Fruit fly (Drosophila melanogaster) whole organism, pupa: ENCODE results near the gene Tcs3.

Experiments used
- CG13204 ChIP-seq: fragments of 200-800 bp; sonication (Bioruptor generic); optimal IDR thresholded peaks from 2 replicates; lab custom pipeline; 2018; ENCODE audit warnings: missing biosample characterization, mild to moderate bottlenecking, missing genetic modification characterization, moderate library complexity
- CG14655 ChIP-seq: fragments of 200-800 bp; sonication (Bioruptor generic); optimal IDR thresholded peaks from 3 replicates; lab custom pipeline; 2017; ENCODE audit warnings: mild to moderate bottlenecking, missing biosample characterization, missing genetic modification reagents, missing genetic modification characterization
- CG17806 ChIP-seq: fragments of 200-800 bp; sonication (Bioruptor generic); optimal IDR thresholded peaks from 2 replicates; lab custom pipeline; 2018; ENCODE audit warnings: missing biosample characterization, mild to moderate bottlenecking, missing genetic modification characterization, moderate library complexity
- CG32121 ChIP-seq: fragments of 200-800 bp; sonication (Bioruptor generic); IDR thresholded peaks from 2 replicates; pipeline ENCODE4 v1.3.6; 2022; ENCODE audit warnings: missing biosample characterization, missing genetic modification characterization
- CG34367 ChIP-seq: fragments of 200-800 bp; sonication (Bioruptor generic); optimal IDR thresholded peaks from 2 replicates; lab custom pipeline; 2018; ENCODE audit warnings: missing biosample characterization, mild to moderate bottlenecking, missing genetic modification characterization
- CG8159 ChIP-seq: fragments of 200-800 bp; sonication (Bioruptor generic); optimal IDR thresholded peaks from 3 replicates; lab custom pipeline; 2018; ENCODE audit warnings: missing biosample characterization, mild to moderate bottlenecking, missing genetic modification characterization, moderate library complexity
- CG8301 ChIP-seq: fragments of 200-800 bp; sonication (Bioruptor generic); optimal IDR thresholded peaks from 2 replicates; lab custom pipeline; 2018; ENCODE audit warnings: missing biosample characterization, mild to moderate bottlenecking, missing genetic modification characterization
- CG9948 ChIP-seq: fragments of 200-800 bp; sonication (Bioruptor generic); optimal IDR thresholded peaks from 2 replicates; lab custom pipeline; 2018; ENCODE audit warnings: missing biosample characterization, mild to moderate bottlenecking, missing genetic modification characterization, moderate library complexity
- D1 ChIP-seq: fragments of 200-800 bp; sonication (Bioruptor generic); optimal IDR thresholded peaks from 2 replicates; lab custom pipeline; 2018; ENCODE audit warnings: missing biosample characterization, mild to moderate bottlenecking, missing genetic modification characterization, moderate library complexity
- Ets98B ChIP-seq: fragments of 200-800 bp; sonication (Bioruptor generic); IDR thresholded peaks from 2 replicates; pipeline ENCODE4 v1.3.6; 2022; ENCODE audit warnings: missing biosample characterization, missing genetic modification characterization
- Pif1B ChIP-seq: fragments of 200-800 bp; sonication (Bioruptor generic); optimal IDR thresholded peaks from 3 replicates; lab custom pipeline; 2016; ENCODE audit warnings: missing biosample characterization, missing genetic modification characterization
- rn ChIP-seq: fragments of 200-800 bp; sonication (Bioruptor generic); IDR thresholded peaks from 2 replicates; pipeline ENCODE4 v1.3.6; 2022; ENCODE audit warnings: missing biosample characterization, missing genetic modification characterization

DNA sequence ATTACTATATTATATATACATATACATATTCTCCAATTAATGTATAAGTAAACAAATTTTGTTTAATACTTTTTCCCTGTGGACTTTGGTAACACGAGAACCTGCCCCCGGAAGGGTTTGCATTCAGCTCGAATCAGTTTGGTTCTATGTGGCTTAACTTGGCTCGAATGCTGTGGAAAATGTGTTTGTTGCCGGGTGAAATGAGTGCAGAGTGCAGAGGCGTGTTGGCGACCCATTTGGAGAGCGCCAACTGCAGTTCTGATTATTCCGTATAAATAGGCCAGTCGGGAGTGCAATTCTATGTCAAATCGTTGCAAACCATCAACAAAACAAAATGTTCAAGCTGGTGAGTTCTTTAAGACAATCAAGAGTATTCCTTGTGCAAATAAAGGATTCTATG, 34.1 kb upstream of the Tcs3 start, which contains the start of gene Nplp3:
- TF ChIP-seq CG17806: no peak
- no peak for TF ChIP-seq rn
- TF ChIP-seq CG34367 (tag; lab: Kevin White, UChicago): no peak
- no peak for TF ChIP-seq CG32121 (GFP tag; lab: Robert Waterston, UW)
- no peak for TF ChIP-seq CG8301 (tag; lab: Kevin White, UChicago)
- TF ChIP-seq D1 (tag; lab: Kevin White, UChicago): no peak
- no peak for TF ChIP-seq CG8159 (tag; lab: Kevin White, UChicago)
- no peak for TF ChIP-seq CG9948
- TF ChIP-seq Pif1B (GFP tag; lab: Kevin White, UChicago): no peak
- no peak for TF ChIP-seq CG14655 (GFP tag; lab: Kevin White, UChicago)
- TF ChIP-seq Ets98B (GFP tag; lab: Robert Waterston, UW): no peak
- TF ChIP-seq CG13204 (GFP tag; lab: Kevin White, UChicago): no peak
